Worm (Caenorhabditis elegans) whole organism, L4/young adult: ENCODE results near the gene ncs-1.

Experiments
- W03F9.2 ChIP-seq: fragments of 150-350 bp; optimal IDR thresholded peaks from 2 replicates; lab custom pipeline; 2014; ENCODE audit warnings: missing biosample characterization, missing genetic modification characterization
- dao-5 ChIP-seq: sonication (generic microtip); optimal IDR thresholded peaks from 2 replicates; lab custom pipeline; 2016; ENCODE audit warnings: missing genotype, missing genetic modification characterization, moderate library complexity, missing compliant biosample characterization
- him-1 ChIP-seq: sonication (generic microtip); optimal IDR thresholded peaks from 2 replicates; lab custom pipeline; 2016; ENCODE audit warnings: missing genotype, missing genetic modification reagents, missing genetic modification characterization, missing compliant biosample characterization

Gene ncs-1

DNA sequence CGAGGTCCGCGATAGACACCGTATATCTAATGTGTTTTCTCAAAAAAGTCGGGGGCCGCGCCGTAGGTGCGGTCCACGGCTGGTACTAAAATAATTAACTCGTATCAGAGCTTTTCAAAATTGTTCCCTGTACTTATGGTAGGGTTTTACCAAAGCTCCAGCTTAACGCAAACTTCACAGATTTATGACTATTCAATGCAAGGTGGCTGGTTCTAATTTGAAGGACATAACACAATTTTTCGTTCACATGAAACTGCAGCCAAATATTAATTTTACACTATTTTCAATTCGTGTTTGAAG is 12.1 kb upstream of the ncs-1 start:
- TF ChIP-seq W03F9.2 (tag; lab: Kevin White, UChicago) = no peak
- no peak for TF ChIP-seq dao-5 (tag; lab: Kevin White, UChicago)
- no peak for TF ChIP-seq him-1 (tag; lab: Kevin White, UChicago)

DNA sequence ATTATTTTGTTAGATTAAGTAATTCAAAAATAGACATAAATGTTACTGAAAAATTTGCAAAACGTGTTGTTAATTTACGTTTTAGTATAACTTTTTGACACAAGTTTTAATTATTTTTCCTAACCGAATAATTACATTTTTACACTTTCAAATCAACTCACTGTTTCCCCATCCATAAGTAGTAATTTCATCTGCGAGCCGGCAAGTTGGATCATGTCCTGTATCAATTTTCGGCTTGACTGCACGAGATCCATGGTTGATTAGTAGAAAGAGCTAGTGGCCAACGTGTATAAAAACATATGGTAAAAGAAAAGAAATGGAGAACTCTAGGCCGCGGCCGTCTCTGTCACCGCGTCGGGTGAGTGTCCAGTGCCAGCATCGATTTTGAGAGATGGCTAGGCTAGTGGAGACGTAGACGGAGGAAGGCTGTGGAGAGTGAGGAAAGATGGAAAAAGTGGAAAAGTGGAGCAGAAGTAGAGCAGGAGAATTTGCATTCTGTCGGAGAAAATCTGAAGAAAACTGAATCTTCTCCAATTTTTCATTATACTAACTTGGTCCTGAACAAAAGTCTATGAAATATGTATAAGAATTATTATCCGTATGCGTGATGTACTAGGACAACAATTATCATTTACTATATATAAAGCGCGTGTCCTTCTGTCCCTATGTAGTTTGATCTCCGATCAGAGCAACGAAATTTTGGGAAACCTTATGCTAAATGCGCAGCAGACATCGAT is 11.6 kb upstream of the ncs-1 start, which contains the start of gene vps-45:
Gene vps-45, minus strand, starts transcription at position 350 of the 737 bp plus-strand sequence.
- TF ChIP-seq dao-5 (tag; lab: Kevin White, UChicago) (no peak), W03F9.2 (tag; lab: Kevin White, UChicago) (peak; percentile 41)

DNA sequence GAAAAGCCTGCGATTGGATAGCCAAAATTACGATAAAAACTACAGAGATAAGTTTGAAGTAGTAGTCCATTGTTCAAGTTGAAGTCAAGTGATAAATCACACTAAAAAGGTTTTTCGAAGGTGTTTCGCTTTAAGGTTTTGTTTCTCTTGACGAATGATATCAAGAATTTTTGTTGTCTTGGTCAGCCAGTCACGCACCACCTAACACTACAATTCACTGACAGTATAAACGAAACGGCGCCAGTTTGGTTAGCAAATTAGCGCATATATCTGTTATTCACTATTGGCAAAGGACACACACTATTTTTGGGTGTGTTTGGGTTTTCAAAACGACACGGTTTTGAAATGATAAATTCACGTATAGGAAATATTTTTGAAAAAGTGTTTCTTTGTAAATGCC is 7.0 kb upstream of the ncs-1 start, which contains the start of gene C44C1.6:
Gene C44C1.6, minus strand, starts transcription at position 199 of the 400 bp plus-strand sequence.
- TF ChIP-seq W03F9.2 (tag; lab: Kevin White, UChicago) (no peak), dao-5 (tag; lab: Kevin White, UChicago) (no peak), him-1 (tag; lab: Kevin White, UChicago) (no peak)

DNA sequence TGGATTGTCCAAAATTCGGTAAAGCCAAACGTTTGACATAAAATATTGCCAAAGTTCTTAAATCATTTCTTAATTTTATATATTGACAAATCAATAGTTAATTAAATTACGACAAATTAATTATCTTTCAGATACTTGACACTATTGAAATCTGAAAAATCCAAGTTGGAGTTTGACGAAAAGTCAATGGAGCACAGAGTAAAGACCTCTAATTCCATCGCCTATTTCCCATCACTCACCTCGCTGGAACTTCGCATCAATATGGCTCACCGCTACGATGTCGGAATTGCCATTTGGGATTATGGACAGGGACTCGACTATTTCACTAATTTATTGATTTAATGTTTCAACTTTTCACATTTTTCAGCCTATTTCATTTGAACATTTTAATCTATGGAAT is 2.9 kb downstream of the ncs-1 start:
- no peak for TF ChIP-seq dao-5 (tag; lab: Kevin White, UChicago)
- no peak for TF ChIP-seq W03F9.2 (tag; lab: Kevin White, UChicago)
- TF ChIP-seq him-1 (tag; lab: Kevin White, UChicago) = no peak

DNA sequence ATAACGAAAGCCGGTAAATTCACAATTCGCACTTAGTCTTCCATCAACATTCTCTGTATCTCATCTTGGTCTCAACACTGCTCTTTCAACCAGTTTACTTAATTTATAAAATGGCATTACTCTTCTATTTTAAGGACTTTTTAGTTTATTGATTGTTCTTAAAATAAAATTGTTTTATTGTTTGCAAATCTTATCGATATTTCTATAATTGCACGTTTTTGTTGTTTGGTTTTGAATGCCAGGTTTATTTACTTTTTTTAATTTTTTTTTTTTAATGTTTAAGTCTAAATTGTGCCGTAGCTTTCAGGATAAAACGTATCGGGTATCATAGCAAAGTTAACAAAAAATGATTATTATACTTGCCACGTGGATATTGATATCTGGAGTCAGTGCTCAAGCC is 5.5 kb downstream of the ncs-1 start, which contains the start of gene chil-10:
Gene chil-10, plus strand, starts transcription at position 301 of the 400 bp plus-strand sequence.
- TF ChIP-seq W03F9.2 (tag; lab: Kevin White, UChicago) = no peak
- TF ChIP-seq him-1 (tag; lab: Kevin White, UChicago) = no peak
- no peak for TF ChIP-seq dao-5 (tag; lab: Kevin White, UChicago)

DNA sequence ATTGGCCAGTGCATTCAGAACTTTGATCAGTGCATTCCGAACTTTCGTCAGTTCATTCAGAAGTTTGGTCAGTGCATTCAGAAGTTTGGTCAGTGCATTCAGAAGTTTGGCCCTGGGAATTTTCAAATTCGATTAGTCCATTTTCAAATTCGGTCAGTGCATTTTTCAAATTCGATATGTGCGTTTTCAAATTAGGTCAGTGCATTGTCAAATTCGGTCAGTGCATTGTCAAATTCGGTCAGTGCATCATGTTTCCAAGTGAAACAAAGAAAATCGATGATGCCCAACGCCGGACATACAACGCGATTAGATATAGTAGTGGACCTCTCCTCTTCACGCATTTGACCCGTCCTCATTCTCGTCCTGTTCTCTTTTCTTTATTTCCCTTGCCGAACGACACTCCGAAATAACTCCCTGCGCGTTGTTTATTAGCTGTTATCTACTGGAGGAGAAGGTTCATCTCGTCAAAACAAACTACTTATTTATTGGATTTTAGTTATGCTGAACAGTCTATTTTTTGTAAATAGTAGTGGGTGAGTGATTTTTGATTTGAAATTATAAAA is 8.5 kb downstream of the ncs-1 start, which contains the start of gene apm-3:
Gene apm-3, plus strand, starts transcription at position 477 of the 563 bp plus-strand sequence.
- TF ChIP-seq him-1 (tag; lab: Kevin White, UChicago) (no peak), dao-5 (tag; lab: Kevin White, UChicago) (no peak), W03F9.2 (tag; lab: Kevin White, UChicago) (peak; percentile 2)

DNA sequence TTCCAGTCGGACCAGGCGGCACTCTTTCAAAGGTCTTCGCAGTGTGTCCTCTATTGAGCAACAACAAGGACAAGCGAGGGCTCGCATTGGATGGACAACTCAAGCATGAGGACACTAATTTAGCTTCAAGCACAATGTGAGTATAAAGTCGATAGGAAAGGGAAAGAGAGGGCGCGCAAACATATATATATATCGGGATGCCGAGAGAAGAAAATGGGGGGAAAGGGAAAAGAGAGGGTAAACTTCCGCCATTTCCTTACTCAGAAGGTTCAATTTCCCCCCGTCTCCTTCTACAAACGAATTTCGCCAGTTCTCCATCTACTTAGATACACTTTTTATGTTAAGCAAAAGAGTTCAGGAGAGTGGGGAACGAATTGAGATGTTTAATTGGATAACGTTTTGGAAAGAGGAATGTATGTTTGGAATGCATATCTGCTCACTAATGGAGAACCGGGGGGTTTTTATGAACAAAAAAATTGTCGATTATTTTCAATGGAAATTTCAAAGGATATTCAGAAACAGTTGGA is 10.5 kb downstream of the ncs-1 start:
- TF ChIP-seq dao-5 (tag; lab: Kevin White, UChicago) (no peak), him-1 (tag; lab: Kevin White, UChicago) (no peak), W03F9.2 (tag; lab: Kevin White, UChicago) (no peak)

DNA sequence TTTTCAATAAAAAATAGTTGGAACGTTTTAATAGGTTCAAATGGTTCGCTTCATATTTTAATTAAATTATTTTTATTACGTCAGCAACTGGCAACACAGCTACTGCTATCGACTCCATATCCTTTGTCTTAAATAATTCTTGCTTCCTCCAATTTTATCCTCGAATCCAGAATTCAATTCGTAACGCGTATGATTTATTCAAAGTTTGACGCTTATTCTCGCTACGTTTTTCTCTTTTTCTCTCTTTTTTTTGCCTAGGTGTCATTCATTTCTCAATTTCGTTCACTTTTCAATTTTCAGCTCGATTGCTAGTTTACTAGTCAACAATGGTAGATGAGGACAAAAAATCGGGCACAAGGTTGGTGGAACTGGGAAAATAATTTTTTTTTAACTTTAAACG is 12.6 kb downstream of the ncs-1 start, which contains the start of gene arr-1:
Gene arr-1, plus strand, starts transcription at position 301 of the 400 bp plus-strand sequence.
- TF ChIP-seq him-1 (tag; lab: Kevin White, UChicago) (no peak), W03F9.2 (tag; lab: Kevin White, UChicago) (no peak), dao-5 (tag; lab: Kevin White, UChicago) (no peak)

DNA sequence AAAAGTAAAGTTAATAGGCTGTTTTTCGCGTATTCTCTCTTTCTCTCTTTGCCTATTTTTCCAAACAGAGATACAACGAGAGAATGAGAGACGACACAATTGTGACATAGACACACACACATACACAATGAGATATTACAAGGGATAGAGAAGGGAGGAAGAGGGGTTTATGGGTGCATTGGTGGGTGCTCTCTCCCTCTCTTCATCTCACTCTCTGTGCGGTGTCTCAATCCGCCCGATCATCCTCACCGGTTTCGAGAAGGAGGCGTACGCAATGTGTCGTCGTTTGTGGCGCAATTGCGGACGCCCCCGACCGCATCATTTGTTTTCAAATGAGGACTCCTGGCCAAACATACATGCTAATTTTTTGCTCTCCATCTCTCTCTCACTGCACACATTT is 13.6 kb downstream of the ncs-1 start:
- TF ChIP-seq dao-5 (tag; lab: Kevin White, UChicago) = no peak
- TF ChIP-seq W03F9.2 (tag; lab: Kevin White, UChicago) = peak; percentile 75
- peak; percentile 95 for TF ChIP-seq him-1 (tag; lab: Kevin White, UChicago)

DNA sequence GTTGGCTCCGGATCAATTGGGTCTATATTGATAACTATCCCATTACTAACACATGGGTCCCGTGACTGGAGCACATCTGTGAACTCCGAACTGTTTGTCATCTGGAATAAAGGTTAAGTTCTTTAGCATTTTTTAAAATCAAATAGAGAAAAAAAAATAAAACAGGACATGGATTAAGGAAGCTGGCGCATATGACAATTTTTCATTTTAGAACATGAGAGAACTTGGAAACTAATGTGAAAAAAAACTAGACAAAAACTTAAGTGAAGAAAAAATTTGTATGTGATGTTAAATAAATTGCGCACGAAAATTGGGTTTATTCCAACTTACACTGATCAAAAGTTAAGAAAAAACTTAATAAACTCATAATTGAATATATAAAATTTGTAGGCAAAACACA is 14.3 kb downstream of the ncs-1 start, which contains the start of gene sms-2:
Gene sms-2, minus strand, starts transcription at position 101 of the 400 bp plus-strand sequence.
- TF ChIP-seq him-1 (tag; lab: Kevin White, UChicago) (no peak), W03F9.2 (tag; lab: Kevin White, UChicago) (no peak), dao-5 (tag; lab: Kevin White, UChicago) (no peak)

DNA sequence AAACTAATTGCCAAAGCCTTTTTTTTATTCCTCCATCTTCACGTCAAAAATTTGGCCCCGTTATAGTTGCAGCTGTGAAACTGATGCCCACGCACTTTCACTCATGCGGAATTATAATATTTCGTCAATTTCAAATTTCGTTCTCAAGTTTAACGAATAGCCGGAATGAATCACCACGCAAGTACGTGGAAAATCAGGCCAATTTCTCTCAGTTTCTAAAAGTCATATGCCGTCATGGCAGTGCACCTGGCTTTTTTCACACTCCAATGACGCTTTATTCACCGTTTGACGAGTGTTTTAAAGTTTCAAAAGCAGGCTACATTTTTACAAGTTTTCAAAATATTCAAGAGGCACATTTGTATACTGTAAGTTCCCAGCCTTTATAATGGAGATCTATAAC is 15.2 kb downstream of the ncs-1 start:
- no peak for TF ChIP-seq W03F9.2 (tag; lab: Kevin White, UChicago)
- TF ChIP-seq him-1 (tag; lab: Kevin White, UChicago) = no peak
- no peak for TF ChIP-seq dao-5 (tag; lab: Kevin White, UChicago)

DNA sequence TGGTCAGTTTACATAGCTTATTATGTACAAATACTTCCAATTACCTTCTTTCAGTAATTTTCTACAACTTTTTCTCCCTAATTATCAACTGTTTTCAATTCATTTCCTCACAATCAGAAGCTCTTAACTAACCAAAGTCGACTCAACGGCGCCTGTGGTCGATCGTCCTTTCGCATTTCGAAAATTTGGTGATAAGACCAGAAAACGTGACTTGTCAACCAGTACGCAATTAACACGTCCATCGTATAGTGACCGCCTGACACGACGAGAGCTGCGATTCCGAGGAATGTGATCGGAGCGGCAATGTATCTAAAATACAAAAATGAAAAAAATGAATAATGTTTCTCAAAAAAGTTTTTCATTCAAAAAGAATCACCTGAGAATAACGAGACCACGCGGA is 17.4 kb downstream of the ncs-1 start:
- TF ChIP-seq dao-5 (tag; lab: Kevin White, UChicago) (no peak), W03F9.2 (tag; lab: Kevin White, UChicago) (no peak)

DNA sequence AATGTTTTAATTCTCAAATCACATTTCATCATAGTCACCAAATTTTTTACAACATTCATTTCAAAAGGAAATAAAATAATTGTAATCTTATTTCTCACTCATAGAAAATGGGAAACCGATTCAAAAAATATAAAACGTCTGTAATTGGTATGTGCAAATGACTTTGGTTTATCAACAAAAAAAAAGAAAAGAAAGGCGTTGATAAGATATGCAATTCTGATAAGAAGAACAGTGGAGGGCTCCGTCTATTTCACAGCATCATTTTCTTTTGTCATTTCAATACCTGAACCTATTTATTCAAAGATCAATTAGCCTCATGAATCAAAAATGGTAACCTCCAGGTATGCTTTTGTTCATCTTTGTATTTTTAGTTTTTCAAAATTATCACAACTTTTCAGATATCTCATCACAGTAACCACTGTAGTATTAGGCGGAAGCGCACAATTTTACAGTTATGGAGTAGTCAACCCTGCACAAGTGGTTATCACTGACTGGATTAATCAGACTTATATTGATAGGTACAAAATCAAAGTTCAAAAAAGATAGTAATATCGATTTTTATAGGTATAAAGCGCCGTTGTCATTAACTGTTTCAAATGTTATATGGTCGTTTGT is 24.7 kb downstream of the ncs-1 start, which contains the start of gene F53H8.3:
Gene F53H8.3, plus strand, starts transcription at position 275 of the 615 bp plus-strand sequence.
- TF ChIP-seq dao-5 (tag; lab: Kevin White, UChicago) = no peak
- no peak for TF ChIP-seq him-1 (tag; lab: Kevin White, UChicago)
- no peak for TF ChIP-seq W03F9.2 (tag; lab: Kevin White, UChicago)
